Fruit fly (Drosophila melanogaster) whole organism, prepupa: ENCODE data around the gene Twdlalpha.

ENCODE experiments used
- Blimp-1 ChIP-seq: fragments of 200-800 bp; sonication (Bioruptor generic); optimal IDR thresholded peaks from 3 replicates; lab custom pipeline; 2017; ENCODE audit warnings: missing biosample characterization, missing genetic modification characterization, mild to moderate bottlenecking, moderate library complexity, missing genetic modification reagents
- CG10669 ChIP-seq: fragments of 200-800 bp; sonication (Bioruptor generic); optimal IDR thresholded peaks from 3 replicates; lab custom pipeline; 2018; ENCODE audit warnings: missing biosample characterization, mild to moderate bottlenecking, missing genetic modification characterization, moderate library complexity
- CG11294 ChIP-seq: fragments of 200-800 bp; sonication (Bioruptor generic); IDR thresholded peaks from 2 replicates; pipeline ENCODE4 v1.3.6; 2022; ENCODE audit warnings: missing biosample characterization, missing genetic modification characterization
- CG11762 ChIP-seq: fragments of 200-800 bp; sonication (Bioruptor generic); optimal IDR thresholded peaks from 3 replicates; lab custom pipeline; 2016; ENCODE audit warnings: missing biosample characterization, missing genetic modification characterization; ENCODE audit not compliant: insufficient read depth
- CG11902 ChIP-seq: fragments of 200-800 bp; sonication (Bioruptor generic); optimal IDR thresholded peaks from 3 replicates; lab custom pipeline; 2016; ENCODE audit warnings: missing biosample characterization, missing genetic modification characterization
- CG15336 ChIP-seq: fragments of 200-800 bp; sonication (Bioruptor generic); IDR thresholded peaks from 2 replicates; pipeline ENCODE4 v1.3.6; 2022; ENCODE audit warnings: missing biosample characterization, missing genetic modification characterization
- CG34406 ChIP-seq: fragments of 200-800 bp; sonication (Bioruptor generic); optimal IDR thresholded peaks from 3 replicates; lab custom pipeline; 2016; ENCODE audit warnings: missing biosample characterization, missing genetic modification characterization
- CG3919 ChIP-seq: fragments of 200-800 bp; sonication (Bioruptor generic); optimal IDR thresholded peaks from 3 replicates; lab custom pipeline; 2016; ENCODE audit warnings: missing biosample characterization, missing genetic modification characterization
- CG6276 ChIP-seq: fragments of 200-800 bp; sonication (Bioruptor generic); optimal IDR thresholded peaks from 2 replicates; lab custom pipeline; 2017; ENCODE audit warnings: missing biosample characterization, mild to moderate bottlenecking, missing genetic modification characterization
- CG6854 ChIP-seq: fragments of 200-800 bp; sonication (Bioruptor generic); optimal IDR thresholded peaks from 2 replicates; lab custom pipeline; 2017; ENCODE audit warnings: missing biosample characterization, mild to moderate bottlenecking, missing genetic modification characterization
- CG7368 ChIP-seq: fragments of 200-800 bp; sonication (Bioruptor generic); optimal IDR thresholded peaks from 3 replicates; lab custom pipeline; 2016; ENCODE audit warnings: missing biosample characterization, missing genetic modification characterization
- Eip75B ChIP-seq: fragments of 200-800 bp; sonication (Bioruptor generic); optimal IDR thresholded peaks from 3 replicates; lab custom pipeline; 2016; ENCODE audit warnings: missing biosample characterization, missing genetic modification characterization
- Eip78C ChIP-seq: fragments of 200-800 bp; sonication (Bioruptor generic); peaks from one replicate; lab custom pipeline; 2016; ENCODE audit warnings: missing biosample characterization, missing genetic modification characterization
- Ets21C ChIP-seq: fragments of 200-800 bp; sonication (Bioruptor generic); optimal IDR thresholded peaks from 3 replicates; lab custom pipeline; 2016; ENCODE audit warnings: missing biosample characterization, missing genetic modification characterization
- Ets96B ChIP-seq: fragments of 200-800 bp; optimal IDR thresholded peaks from 2 replicates; lab custom pipeline; 2019; ENCODE audit warnings: missing biosample characterization, mild to moderate bottlenecking, missing genetic modification characterization, moderate library complexity
- Hr4 ChIP-seq: fragments of 200-800 bp; sonication (Bioruptor generic); optimal IDR thresholded peaks from 3 replicates; lab custom pipeline; 2016; ENCODE audit warnings: missing biosample characterization, missing genetic modification characterization
- Lpt ChIP-seq: fragments of 200-800 bp; sonication (Bioruptor generic); optimal IDR thresholded peaks from 3 replicates; lab custom pipeline; 2016; ENCODE audit warnings: missing biosample characterization, missing genetic modification characterization
- Met ChIP-seq: fragments of 200-800 bp; sonication (Bioruptor generic); optimal IDR thresholded peaks from 3 replicates; lab custom pipeline; 2016; ENCODE audit warnings: missing biosample characterization, missing genetic modification characterization
- OdsH ChIP-seq: fragments of 200-800 bp; sonication (Bioruptor generic); optimal IDR thresholded peaks from 3 replicates; lab custom pipeline; 2016; ENCODE audit warnings: missing biosample characterization, missing genetic modification characterization
- Sox14 ChIP-seq: fragments of 200-800 bp; sonication (Bioruptor generic); optimal IDR thresholded peaks from 3 replicates; lab custom pipeline; 2016; ENCODE audit warnings: missing biosample characterization, missing genetic modification characterization
- Sox15 ChIP-seq: fragments of 200-800 bp; sonication (Bioruptor generic); optimal IDR thresholded peaks from 3 replicates; lab custom pipeline; 2016; ENCODE audit warnings: missing biosample characterization, missing genetic modification characterization
- achi ChIP-seq: fragments of 200-800 bp; sonication (Bioruptor generic); optimal IDR thresholded peaks from 3 replicates; lab custom pipeline; 2016; ENCODE audit warnings: missing biosample characterization, missing genetic modification characterization
- acj6 ChIP-seq: fragments of 200-800 bp; sonication (Bioruptor generic); optimal IDR thresholded peaks from 3 replicates; lab custom pipeline; 2016; ENCODE audit warnings: missing biosample characterization, missing genetic modification characterization
- dac ChIP-seq: fragments of 200-800 bp; sonication (Bioruptor generic); optimal IDR thresholded peaks from 2 replicates; lab custom pipeline; 2017; ENCODE audit warnings: missing biosample characterization, mild to moderate bottlenecking, missing genetic modification characterization
- dsx ChIP-seq: fragments of 200-800 bp; optimal IDR thresholded peaks from 3 replicates; lab custom pipeline; 2019; ENCODE audit warnings: missing biosample characterization, mild to moderate bottlenecking, missing genetic modification characterization, moderate library complexity; ENCODE audit not compliant: poor library complexity, severe bottlenecking
- esn ChIP-seq: fragments of 200-800 bp; sonication (Bioruptor generic); optimal IDR thresholded peaks from 2 replicates; lab custom pipeline; 2016; ENCODE audit warnings: missing biosample characterization, mild to moderate bottlenecking, missing genetic modification characterization, moderate library complexity
- fkh ChIP-seq: fragments of 200-800 bp; sonication (Bioruptor generic); optimal IDR thresholded peaks from 3 replicates; lab custom pipeline; 2017; ENCODE audit warnings: missing biosample characterization, mild to moderate bottlenecking, missing genetic modification characterization, moderate library complexity
- lz ChIP-seq: fragments of 200-800 bp; sonication (Bioruptor generic); optimal IDR thresholded peaks from 3 replicates; lab custom pipeline; 2016; ENCODE audit warnings: missing biosample characterization, missing genetic modification characterization
- salr ChIP-seq, 2 experiments: fragments of 200-800 bp; sonication (Bioruptor generic); optimal IDR thresholded peaks; 3 replicates each; lab custom pipeline; 2016 to 2018; ENCODE audit warnings: missing biosample characterization in 2 of 2, missing genetic modification characterization in 2 of 2, mild to moderate bottlenecking in 1 of 2
- topi ChIP-seq: fragments of 200-800 bp; sonication (Bioruptor generic); optimal IDR thresholded peaks from 3 replicates; lab custom pipeline; 2016; ENCODE audit warnings: missing biosample characterization, missing genetic modification characterization

Twdlalpha gene

DNA sequence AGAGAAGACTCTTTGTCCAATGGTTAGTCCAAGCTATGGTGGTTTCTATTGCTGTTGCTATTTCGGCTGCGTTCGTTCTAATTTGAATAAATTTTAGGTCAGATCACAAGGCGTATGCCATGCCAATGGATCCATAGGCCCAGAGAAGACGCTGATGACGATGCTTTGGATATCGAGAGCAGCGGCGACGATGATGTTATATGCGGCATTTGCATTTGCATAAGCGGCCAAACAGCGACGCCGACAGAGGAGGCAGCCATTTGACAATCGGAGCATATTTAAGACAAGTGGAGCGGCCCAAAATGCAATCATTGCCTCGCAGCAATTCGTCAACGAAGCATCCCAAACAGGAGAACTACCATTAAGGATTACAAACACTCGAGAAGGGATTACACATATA lies 8.0 kb upstream of the Twdlalpha start, which contains the start of gene TwdlY:
TwdlY (plus strand) TSS at position 301 of the 400 bp plus-strand sequence.
- TF ChIP-seq CG15336 (no peak), Ets96B (tag; lab: Kevin White, UChicago) (no peak), CG6276 (GFP tag; lab: Kevin White, UChicago) (no peak), Eip75B (GFP tag; lab: Kevin White, UChicago) (no peak), CG11902 (GFP tag; lab: Kevin White, UChicago) (no peak), CG6854 (GFP tag; lab: Kevin White, UChicago) (no peak), Sox15 (no peak)
- TF ChIP-seq, all 60 proteins: peak for 0

DNA sequence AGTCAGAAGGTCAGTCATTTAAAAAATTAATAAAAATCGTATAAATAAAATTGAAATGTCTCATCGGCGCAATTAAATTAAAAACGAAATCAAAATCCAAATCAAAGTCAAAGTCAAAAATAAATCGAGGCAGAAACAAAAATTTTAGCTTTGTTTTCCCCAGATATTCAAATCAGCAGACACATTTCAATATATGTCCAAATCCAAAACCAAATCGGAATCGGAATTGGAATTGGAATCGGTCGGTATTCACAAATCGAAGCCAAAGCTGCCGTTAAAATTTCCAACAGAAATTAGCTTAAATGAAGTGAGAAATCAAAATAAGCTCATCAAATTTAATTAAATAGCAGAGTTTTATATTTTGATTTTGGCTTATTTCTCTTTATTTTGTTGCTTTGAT lies 6.5 kb upstream of the Twdlalpha start:
- TF ChIP-seq CG3919 (GFP tag; lab: Kevin White, UChicago), result no peak
- TF ChIP-seq CG11762 (GFP tag; lab: Kevin White, UChicago), result no peak
- TF ChIP-seq Ets21C (GFP tag; lab: Kevin White, UChicago), result no peak
- no peak for TF ChIP-seq Hr4 (GFP tag; lab: Kevin White, UChicago)
- no peak for TF ChIP-seq Sox15
- no peak for TF ChIP-seq acj6 (GFP tag; lab: Kevin White, UChicago)
- no peak for TF ChIP-seq dsx (GFP tag; lab: Kevin White, UChicago)

DNA sequence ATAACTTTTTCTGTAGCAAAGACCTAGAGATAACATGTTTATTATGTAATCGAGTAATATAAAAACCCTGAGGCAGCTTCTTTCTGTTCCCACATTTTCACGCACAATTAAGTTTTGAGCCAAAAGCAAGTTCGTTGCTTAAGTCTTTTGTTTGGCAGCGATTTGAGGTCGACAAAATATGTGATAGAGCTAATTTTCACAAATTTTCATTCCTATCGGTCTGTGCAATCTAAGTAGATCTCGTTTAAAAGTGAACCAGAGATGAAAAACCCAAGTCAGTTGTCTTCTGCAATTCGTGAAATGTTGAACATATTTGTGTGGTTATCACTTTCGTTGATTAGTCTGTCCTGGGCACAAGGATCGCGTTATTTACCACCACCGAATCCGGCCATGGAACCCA lies 4.8 kb upstream of the Twdlalpha start, which contains the start of gene TwdlZ:
TwdlZ (plus strand) TSS at position 301 of the 400 bp plus-strand sequence.
- no peak for TF ChIP-seq Sox15
- TF ChIP-seq, all 60 proteins: peak for 0

DNA sequence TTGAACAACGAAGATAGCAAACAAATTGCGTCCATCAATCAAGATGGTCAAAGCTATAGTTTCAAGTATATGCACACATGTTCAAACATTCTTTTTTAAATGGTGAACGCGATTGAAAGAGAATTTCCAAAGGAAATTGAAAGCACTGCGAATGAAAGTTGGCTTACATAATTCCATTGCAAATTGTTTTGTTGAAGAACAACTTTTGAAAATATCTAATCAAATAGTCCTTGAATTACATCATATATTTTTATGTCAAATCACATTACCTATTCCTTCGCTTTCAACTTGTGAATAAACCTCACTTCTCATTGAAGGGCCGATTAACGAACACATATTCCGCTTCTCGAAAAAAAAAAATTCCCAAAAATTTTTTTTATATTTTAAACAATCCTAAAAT lies 2.0 kb upstream of the Twdlalpha start, which contains the start of gene CG32568:
CG32568 (plus strand) TSS at position 301 of the 400 bp plus-strand sequence.
- TF ChIP-seq Blimp-1 (GFP tag; lab: Kevin White, UChicago) (no peak), esn (GFP tag; lab: Kevin White, UChicago) (no peak), achi (GFP tag; lab: Kevin White, UChicago) (no peak), CG34406 (GFP tag; lab: Kevin White, UChicago) (no peak), CG6854 (GFP tag; lab: Kevin White, UChicago) (no peak), lz (GFP tag; lab: Kevin White, UChicago) (no peak)

DNA sequence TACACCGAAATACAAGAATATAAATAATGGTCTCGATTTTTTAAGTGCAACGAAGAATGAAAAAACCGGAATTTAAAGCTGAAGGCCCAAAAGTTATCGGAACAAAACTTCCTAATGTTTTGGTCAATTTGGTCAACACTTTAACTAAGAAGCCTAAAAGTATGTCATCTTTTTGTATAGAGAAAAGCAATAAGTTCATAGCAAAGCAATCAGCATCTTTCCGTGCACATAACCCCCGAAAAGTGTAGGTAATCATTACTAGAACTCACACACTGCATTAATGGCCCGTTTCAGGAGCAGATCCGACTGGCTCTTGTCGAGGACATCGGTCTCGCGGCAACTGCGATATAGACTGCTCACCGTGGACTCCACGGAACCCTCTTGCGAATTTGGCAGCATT lies 1.7 kb downstream of the Twdlalpha start:
- TF ChIP-seq OdsH (GFP tag; lab: Kevin White, UChicago) (no peak), fkh (GFP tag; lab: Kevin White, UChicago) (no peak), Hr4 (GFP tag; lab: Kevin White, UChicago) (no peak), topi (GFP tag; lab: Kevin White, UChicago) (no peak), CG10669 (GFP tag; lab: Kevin White, UChicago) (no peak), CG11294 (GFP tag; lab: Robert Waterston, UW) (no peak), dac (no peak), Sox14 (GFP tag; lab: Kevin White, UChicago) (no peak), lz (GFP tag; lab: Kevin White, UChicago) (no peak), Met (GFP tag; lab: Kevin White, UChicago) (no peak)
- TF ChIP-seq, all 60 proteins: peak for 0

DNA sequence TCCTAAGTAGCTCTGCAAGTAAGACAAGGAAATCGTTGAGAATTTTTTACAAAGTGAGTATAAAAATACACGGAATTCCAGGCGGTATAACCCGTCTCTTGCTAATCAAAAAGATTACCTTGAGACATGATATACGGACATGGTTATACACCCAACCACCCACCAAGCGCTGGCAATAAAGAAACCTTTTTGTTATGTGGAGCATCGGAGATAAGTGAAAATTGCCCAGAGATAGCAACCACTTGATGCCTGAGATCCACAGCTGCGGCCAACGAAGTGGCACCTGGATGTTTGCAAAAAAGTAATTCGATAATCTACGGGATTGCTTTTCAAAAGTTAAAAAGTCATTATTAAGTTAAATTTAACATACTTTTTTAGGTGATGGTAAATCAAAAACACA lies 3.3 kb downstream of the Twdlalpha start:
- TF ChIP-seq Eip78C (GFP tag; lab: Kevin White, UChicago) (peak; percentile 15), CG15336 (no peak)

DNA sequence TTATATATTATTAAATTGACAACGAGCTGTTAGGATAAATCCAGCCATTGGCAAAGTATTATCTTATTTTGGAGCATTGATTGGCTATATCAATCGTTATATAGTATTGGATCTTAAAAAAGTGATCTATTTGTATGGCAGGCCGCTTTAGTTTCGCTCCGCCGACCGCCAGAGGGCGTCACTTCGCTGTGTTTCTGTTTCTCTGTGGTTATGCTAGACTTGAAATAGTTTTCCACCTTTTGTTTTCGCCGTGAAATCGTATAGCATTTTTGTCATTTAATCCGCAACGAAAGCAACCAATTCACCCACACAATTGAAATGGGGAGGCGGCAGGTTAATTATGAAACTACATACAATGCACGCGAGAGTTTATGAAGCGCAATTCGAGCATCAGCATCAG lies 4.2 kb downstream of the Twdlalpha start:
- TF ChIP-seq achi (GFP tag; lab: Kevin White, UChicago), result no peak
- TF ChIP-seq Lpt (GFP tag; lab: Kevin White, UChicago), result no peak
- no peak for TF ChIP-seq CG7368 (GFP tag; lab: Kevin White, UChicago)
- TF ChIP-seq salr (GFP tag; optimal IDR thresholded peaks at IDR 0.05; lab: Kevin White, UChicago), result no peak
